Fruit fly (Drosophila melanogaster): ENCODE data around the gene CG42322.
A peak's percentile ranks its signal among the peaks of the same experiment; 100 is the strongest.

CG42322 gene

dm6 chr3R:20731331-20731730, 8.6 kb upstream of the CG42322 start, which contains the start of gene CG31205:
TSS of gene CG31205 (plus strand) at chr3R:20731631.
- TF ChIP-seq CG12769 (tag; optimal IDR thresholded peaks at IDR 0.05): no peak
- TF ChIP-seq CG1603 (tag; optimal IDR thresholded peaks at IDR 0.05): no peak
- no peak for TF ChIP-seq CG12659 (GFP tag; optimal IDR thresholded peaks at IDR 0.05)
- no peak for TF ChIP-seq Lpt (GFP tag; optimal IDR thresholded peaks at IDR 0.05)
- no peak for TF ChIP-seq Kr (GFP tag; optimal IDR thresholded peaks at IDR 0.05)
- TF ChIP-seq br (optimal IDR thresholded peaks at IDR 0.05): no peak
- no peak for TF ChIP-seq Xrp1 (GFP tag; IDR thresholded peaks at IDR 0.05)
- TF ChIP-seq Max (GFP tag; optimal IDR thresholded peaks at IDR 0.05): no peak
- no peak for TF ChIP-seq chm (GFP tag; IDR thresholded peaks at IDR 0.05)
- TF ChIP-seq pho (GFP tag; optimal IDR thresholded peaks at IDR 0.05): no peak
- no peak for TF ChIP-seq wek (GFP tag; optimal IDR thresholded peaks at IDR 0.05)

- peak; percentile 90 for TF ChIP-seq CG34224 (GFP tag; IDR thresholded peaks at IDR 0.05; ENCODE audit: partially characterized antibody)
- no peak for TF ChIP-seq NK7.1 (GFP tag; optimal IDR thresholded peaks at IDR 0.05)
- no peak for TF ChIP-seq btn (GFP tag; optimal IDR thresholded peaks at IDR 0.05)
- no peak for TF ChIP-seq CG11695 (GFP tag; IDR thresholded peaks at IDR 0.05)
- TF ChIP-seq Sin3A (optimal IDR thresholded peaks at IDR 0.05): peak; percentile 44
- peak; percentile 80 for TF ChIP-seq sens (GFP tag)
- TF ChIP-seq CG4617 (GFP tag; optimal IDR thresholded peaks at IDR 0.05; ENCODE audit: borderline replicate concordance): peak; percentile 63
- no peak for TF ChIP-seq cg (GFP tag; optimal IDR thresholded peaks at IDR 0.05)
- peak; percentile 82 for TF ChIP-seq Doc3 (GFP tag; IDR thresholded peaks at IDR 0.05; ENCODE audit: partially characterized antibody)
- peak; percentile 21 for TF ChIP-seq CHES-1-like (GFP tag; optimal IDR thresholded peaks at IDR 0.05)
- TF ChIP-seq CG17829 (tag; optimal IDR thresholded peaks at IDR 0.05): peak; percentile 14
- peak; percentile 13 for TF ChIP-seq HmgD (GFP tag; optimal IDR thresholded peaks at IDR 0.05)
- no peak for TF ChIP-seq Awh (GFP tag; IDR thresholded peaks at IDR 0.05)
- TF ChIP-seq CG7963 (GFP tag; IDR thresholded peaks at IDR 0.05; ENCODE audit: partially characterized antibody): peak; percentile 93
- TF ChIP-seq Fer1 (GFP tag; optimal IDR thresholded peaks at IDR 0.05): no peak
- TF ChIP-seq inv (GFP tag; IDR thresholded peaks at IDR 0.05; ENCODE audit: partially characterized antibody): peak; percentile 88
- TF ChIP-seq CG1832 (GFP tag; optimal IDR thresholded peaks at IDR 0.05): no peak
- TF ChIP-seq CG7372 (GFP tag; IDR thresholded peaks at IDR 0.05): no peak
- TF ChIP-seq Rx (GFP tag; IDR thresholded peaks at IDR 0.05): no peak
- no peak for TF ChIP-seq tup (GFP tag; optimal IDR thresholded peaks at IDR 0.05)
- TF ChIP-seq CG10431 (GFP tag; optimal IDR thresholded peaks at IDR 0.05): no peak
- peak; percentile 95 for TF ChIP-seq Opbp (GFP tag; IDR thresholded peaks at IDR 0.05; ENCODE audit: partially characterized antibody)
- TF ChIP-seq CG16863 (GFP tag; optimal IDR thresholded peaks at IDR 0.05): no peak
- no peak for TF ChIP-seq Dip2 (GFP tag; IDR thresholded peaks at IDR 0.05)
- TF ChIP-seq Fer3 (tag; optimal IDR thresholded peaks at IDR 0.05): no peak
- no peak for TF ChIP-seq CG8290 (GFP tag; optimal IDR thresholded peaks at IDR 0.05)
- TF ChIP-seq CG8290 (tag; optimal IDR thresholded peaks at IDR 0.05): no peak
- TF ChIP-seq CG4360 (GFP tag; IDR thresholded peaks at IDR 0.05): no peak
- peak; percentile 93 for TF ChIP-seq knrl (GFP tag; IDR thresholded peaks at IDR 0.05; ENCODE audit: partially characterized antibody)
- TF ChIP-seq vvl (GFP tag; IDR thresholded peaks at IDR 0.05): peak; percentile 66
- no peak for TF ChIP-seq lab (GFP tag; optimal IDR thresholded peaks at IDR 0.05)
- peak; percentile 68 for TF ChIP-seq CG1603 (tag; optimal IDR thresholded peaks at IDR 0.05)
- TF ChIP-seq unc-4 (GFP tag; IDR thresholded peaks at IDR 0.05; ENCODE audit: partially characterized antibody): peak; percentile 86
- TF ChIP-seq CG42726 (GFP tag; IDR thresholded peaks at IDR 0.05; ENCODE audit: partially characterized antibody): peak; percentile 96
- no peak for TF ChIP-seq CG17912 (GFP tag; optimal IDR thresholded peaks at IDR 0.05)
- TF ChIP-seq Sry-δ (GFP tag; optimal IDR thresholded peaks at IDR 0.05): peak; percentile 92
- no peak for TF ChIP-seq fd3F (GFP tag; optimal IDR thresholded peaks at IDR 0.05)
- TF ChIP-seq trem (tag; optimal IDR thresholded peaks at IDR 0.05): peak; percentile 45
- no peak for TF ChIP-seq CG7786 (GFP tag; optimal IDR thresholded peaks at IDR 0.05)
- no peak for TF ChIP-seq CG2875 (GFP tag; optimal IDR thresholded peaks at IDR 0.05)
- TF ChIP-seq jigr1 (GFP tag; IDR thresholded peaks at IDR 0.05): no peak; the same call in 2 of the 3 replicates
Observed at dm6 chr3R:20735405-20735804, 4.5 kb upstream of the CG42322 start, which contains the start of gene Cdk2. TSS of gene Cdk2 (plus strand) at chr3R:20735623.

Data from whole organism, embryonic.